Worm (Caenorhabditis elegans): Measurements from ENCODE around the gene tex-2.

DNA sequence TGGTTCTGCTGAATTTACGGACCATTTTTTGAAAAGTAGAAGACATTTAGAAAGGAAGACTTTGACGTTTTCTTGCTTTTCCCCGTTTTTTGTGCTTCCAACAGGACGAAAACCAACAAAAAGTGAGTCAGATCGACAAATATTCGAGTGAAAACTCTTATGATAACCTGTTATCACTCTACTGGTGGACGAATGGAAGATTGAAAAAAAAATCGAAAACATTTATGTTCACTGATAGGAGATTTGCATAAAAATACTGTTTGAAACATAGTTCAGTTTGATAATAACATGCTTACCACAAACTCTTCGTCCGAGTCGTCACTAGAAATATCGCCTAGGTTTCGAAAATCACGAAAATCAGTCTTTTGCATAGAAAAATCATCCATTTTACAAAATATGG is 1.0 kb downstream of the tex-2 start:
- TF ChIP-seq ztf-11 (tag; optimal IDR thresholded peaks at IDR 0.05) (no peak), lin-11 (tag; optimal IDR thresholded peaks at IDR 0.05) (no peak), unc-62 (GFP tag; optimal IDR thresholded peaks at IDR 0.05) (no peak), snpc-4 (tag; optimal IDR thresholded peaks at IDR 0.05) (no peak), ztf-1 (GFP tag; conservative IDR thresholded peaks at IDR 0.05) (no peak), ZK546.5 (tag; optimal IDR thresholded peaks at IDR 0.05) (no peak), blmp-1 (tag; optimal IDR thresholded peaks at IDR 0.05; ENCODE audit: insufficient read depth) (no peak), zag-1 (tag; optimal IDR thresholded peaks at IDR 0.05) (no peak), lin-13 (GFP tag; optimal IDR thresholded peaks at IDR 0.05) (no peak), sem-4 (tag; optimal IDR thresholded peaks at IDR 0.05) (no peak), unc-39 (tag; optimal IDR thresholded peaks at IDR 0.05) (no peak), Y55F3AM.14 (GFP tag; optimal IDR thresholded peaks at IDR 0.05) (no peak)

Measured in whole organism, L2 larva.